Fruit fly (Drosophila melanogaster): ENCODE data around the gene CG33630.

CG33630 gene

DNA sequence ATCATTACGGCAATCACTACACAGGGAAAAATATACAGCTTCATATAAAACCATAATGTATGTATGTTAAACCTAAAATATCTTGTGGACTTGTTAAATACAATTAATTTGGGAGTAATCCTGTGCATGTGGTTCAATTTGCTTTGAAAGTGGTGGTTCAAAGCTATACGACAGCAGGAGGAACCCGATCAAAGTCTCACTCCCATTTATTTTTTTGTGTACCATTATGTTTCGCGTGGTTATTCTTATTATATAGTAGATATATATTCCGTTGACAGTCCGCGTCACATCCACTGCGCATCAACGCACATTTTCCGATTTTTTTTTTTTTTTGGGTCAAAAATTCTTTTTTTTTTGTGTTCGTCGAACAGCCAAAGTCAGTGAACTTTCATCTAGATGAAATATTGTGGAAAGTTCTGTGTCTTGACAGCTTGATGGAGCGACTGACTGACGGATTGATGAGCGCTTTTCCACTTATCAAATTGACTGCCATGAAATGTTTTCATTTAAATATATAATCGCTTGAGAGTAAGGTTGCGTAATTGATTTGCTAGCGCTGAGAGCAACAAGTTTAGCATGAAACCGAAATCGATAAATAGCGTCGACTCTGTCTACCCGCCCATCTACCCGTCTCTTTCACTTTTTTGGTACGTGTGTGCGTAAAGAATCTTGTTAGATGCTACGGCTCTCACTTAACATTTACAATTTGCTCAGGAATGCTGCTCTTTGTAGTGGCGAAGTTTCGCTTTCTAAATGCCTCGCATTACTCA, 29.3 kb upstream of the CG33630 start (continued):
- TF ChIP-seq CG12071 (GFP tag; optimal IDR thresholded peaks at IDR 0.05), result no peak
- TF ChIP-seq Optix (GFP tag; IDR thresholded peaks at IDR 0.05), result no peak
- TF ChIP-seq CG12744 (GFP tag; optimal IDR thresholded peaks at IDR 0.05), result no peak
- peak; percentile 8 for TF ChIP-seq tap (tag; optimal IDR thresholded peaks at IDR 0.05)
- TF ChIP-seq CG6689 (GFP tag; IDR thresholded peaks at IDR 0.05), result no peak
- no peak for TF ChIP-seq CG43689 (GFP tag; IDR thresholded peaks at IDR 0.05)
- no peak for TF ChIP-seq stc (GFP tag; IDR thresholded peaks at IDR 0.05)
- no peak for TF ChIP-seq CG13894 (tag; optimal IDR thresholded peaks at IDR 0.05)
- peak; percentile 17 for TF ChIP-seq Oli (tag; optimal IDR thresholded peaks at IDR 0.05)
- TF ChIP-seq CG13296 (GFP tag; optimal IDR thresholded peaks at IDR 0.05), result no peak
- TF ChIP-seq dmrt11E (tag; optimal IDR thresholded peaks at IDR 0.05), result no peak
- no peak for TF ChIP-seq bab2 (GFP tag; optimal IDR thresholded peaks at IDR 0.05)
- no peak for TF ChIP-seq CG10543 (GFP tag; optimal IDR thresholded peaks at IDR 0.05)
- no peak for TF ChIP-seq pnt (GFP tag; optimal IDR thresholded peaks at IDR 0.05)
- TF ChIP-seq Med (GFP tag), result peak; percentile 49
- TF ChIP-seq CG2712 (tag; optimal IDR thresholded peaks at IDR 0.05), result peak; percentile 22
- TF ChIP-seq odd (GFP tag; optimal IDR thresholded peaks at IDR 0.05), result no peak
- TF ChIP-seq btn (GFP tag; optimal IDR thresholded peaks at IDR 0.05), result no peak
- no peak for TF ChIP-seq dpn (GFP tag; optimal IDR thresholded peaks at IDR 0.05)
- TF ChIP-seq nau (GFP tag; optimal IDR thresholded peaks at IDR 0.05), result no peak
- peak; percentile 25 for TF ChIP-seq CG4424 (GFP tag; optimal IDR thresholded peaks at IDR 0.05)
- no peak for TF ChIP-seq bbx (GFP tag; IDR thresholded peaks at IDR 0.05; ENCODE audit: partially characterized antibody)
- no peak for TF ChIP-seq zen2 (GFP tag; IDR thresholded peaks at IDR 0.05; ENCODE audit: partially characterized antibody)
- TF ChIP-seq Dll (GFP tag; IDR thresholded peaks at IDR 0.05; ENCODE audit: partially characterized antibody), result no peak
- no peak for TF ChIP-seq CG10209 (GFP tag; optimal IDR thresholded peaks at IDR 0.05)
- no peak for TF ChIP-seq croc (GFP tag; conservative IDR thresholded peaks at IDR 0.05)
- TF ChIP-seq unpg (GFP tag; optimal IDR thresholded peaks at IDR 0.05), result peak; percentile 30
- no peak for TF ChIP-seq br (optimal IDR thresholded peaks at IDR 0.05)
- TF ChIP-seq knrl (GFP tag; IDR thresholded peaks at IDR 0.05; ENCODE audit: partially characterized antibody), result no peak
- no peak for TF ChIP-seq Sry-β (GFP tag; optimal IDR thresholded peaks at IDR 0.05)
- TF ChIP-seq Asciz (GFP tag; optimal IDR thresholded peaks at IDR 0.05), result no peak
- TF ChIP-seq Chrac-16 (GFP tag; optimal IDR thresholded peaks at IDR 0.05), result no peak
- TF ChIP-seq Drgx (GFP tag; IDR thresholded peaks at IDR 0.05), result no peak
- no peak for TF ChIP-seq CG13624 (GFP tag; optimal IDR thresholded peaks at IDR 0.05)
- TF ChIP-seq Spps (tag; optimal IDR thresholded peaks at IDR 0.05), result no peak
- 0 out of 3 replicates have a peak, but pooled peaks have one; percentile 37 for TF ChIP-seq CG17361 (GFP tag; IDR thresholded peaks at IDR 0.05)
- no peak for TF ChIP-seq CG6683 (GFP tag; optimal IDR thresholded peaks at IDR 0.05)
- no peak for TF ChIP-seq Taf1 (GFP tag; IDR thresholded peaks at IDR 0.05)
- TF ChIP-seq B-H2 (GFP tag; optimal IDR thresholded peaks at IDR 0.05), result no peak
- no peak; the same call in 1 of the 2 replicates for TF ChIP-seq Awh (GFP tag; IDR thresholded peaks at IDR 0.05)
- TF ChIP-seq CG6765 (GFP tag; optimal IDR thresholded peaks at IDR 0.05), result no peak
- TF ChIP-seq Dip2 (GFP tag; IDR thresholded peaks at IDR 0.05), result no peak
- TF ChIP-seq onecut (GFP tag; IDR thresholded peaks at IDR 0.05), result peak; percentile 90
- TF ChIP-seq Mrtf (GFP tag; IDR thresholded peaks at IDR 0.05), result no peak
- no peak for TF ChIP-seq Lim3 (GFP tag; IDR thresholded peaks at IDR 0.05)
- no peak for TF ChIP-seq fd102C (GFP tag; optimal IDR thresholded peaks at IDR 0.05)
- no peak for TF ChIP-seq lola (GFP tag; optimal IDR thresholded peaks at IDR 0.05)
- TF ChIP-seq sisA (GFP tag; IDR thresholded peaks at IDR 0.05), result no peak
- TF ChIP-seq HLH54F (GFP tag; optimal IDR thresholded peaks at IDR 0.05), result no peak
- no peak for TF ChIP-seq Gsc (GFP tag; IDR thresholded peaks at IDR 0.05)

Data from whole organism, embryonic.